Fruit fly (Drosophila melanogaster) whole organism, prepupa: Measurements from ENCODE around the gene CG12520.

ENCODE experiments used
- Blimp-1 ChIP-seq: fragments of 200-800 bp; sonication (Bioruptor generic); optimal IDR thresholded peaks from 3 replicates; lab custom pipeline; 2017; ENCODE audit warnings: missing biosample characterization, missing genetic modification characterization, mild to moderate bottlenecking, moderate library complexity, missing genetic modification reagents
- CG10669 ChIP-seq: fragments of 200-800 bp; sonication (Bioruptor generic); optimal IDR thresholded peaks from 3 replicates; lab custom pipeline; 2018; ENCODE audit warnings: missing biosample characterization, mild to moderate bottlenecking, missing genetic modification characterization, moderate library complexity
- CG11762 ChIP-seq: fragments of 200-800 bp; sonication (Bioruptor generic); optimal IDR thresholded peaks from 3 replicates; lab custom pipeline; 2016; ENCODE audit warnings: missing biosample characterization, missing genetic modification characterization; ENCODE audit not compliant: insufficient read depth
- CG1621 ChIP-seq: fragments of 200-800 bp; sonication (Bioruptor generic); optimal IDR thresholded peaks from 3 replicates; lab custom pipeline; 2018; ENCODE audit warnings: missing biosample characterization, mild to moderate bottlenecking, missing genetic modification characterization
- CG31627 ChIP-seq: fragments of 200-800 bp; sonication (Bioruptor generic); optimal IDR thresholded peaks from 3 replicates; lab custom pipeline; 2016; ENCODE audit warnings: missing biosample characterization, missing genetic modification characterization
- CG34406 ChIP-seq: fragments of 200-800 bp; sonication (Bioruptor generic); optimal IDR thresholded peaks from 3 replicates; lab custom pipeline; 2016; ENCODE audit warnings: missing biosample characterization, missing genetic modification characterization
- CG4318 ChIP-seq: fragments of 200-800 bp; sonication (Bioruptor generic); optimal IDR thresholded peaks from 3 replicates; lab custom pipeline; 2017; ENCODE audit warnings: missing biosample characterization, mild to moderate bottlenecking, missing genetic modification characterization
- CG6276 ChIP-seq: fragments of 200-800 bp; sonication (Bioruptor generic); optimal IDR thresholded peaks from 2 replicates; lab custom pipeline; 2017; ENCODE audit warnings: missing biosample characterization, mild to moderate bottlenecking, missing genetic modification characterization
- CG6854 ChIP-seq: fragments of 200-800 bp; sonication (Bioruptor generic); optimal IDR thresholded peaks from 2 replicates; lab custom pipeline; 2017; ENCODE audit warnings: missing biosample characterization, mild to moderate bottlenecking, missing genetic modification characterization
- CG7368 ChIP-seq: fragments of 200-800 bp; sonication (Bioruptor generic); optimal IDR thresholded peaks from 3 replicates; lab custom pipeline; 2016; ENCODE audit warnings: missing biosample characterization, missing genetic modification characterization
- CG8632 ChIP-seq: fragments of 200-800 bp; sonication (Bioruptor generic); optimal IDR thresholded peaks from 3 replicates; lab custom pipeline; 2016; ENCODE audit warnings: missing biosample characterization, missing genetic modification characterization
- Eip75B ChIP-seq: fragments of 200-800 bp; sonication (Bioruptor generic); optimal IDR thresholded peaks from 3 replicates; lab custom pipeline; 2016; ENCODE audit warnings: missing biosample characterization, missing genetic modification characterization
- Eip78C ChIP-seq: fragments of 200-800 bp; sonication (Bioruptor generic); peaks from one replicate; lab custom pipeline; 2016; ENCODE audit warnings: missing biosample characterization, missing genetic modification characterization
- Eip93F ChIP-seq: fragments of 200-800 bp; sonication (Bioruptor generic); optimal IDR thresholded peaks from 2 replicates; lab custom pipeline; 2016; ENCODE audit warnings: missing biosample characterization, mild to moderate bottlenecking, missing genetic modification characterization
- Ets21C ChIP-seq: fragments of 200-800 bp; sonication (Bioruptor generic); optimal IDR thresholded peaks from 3 replicates; lab custom pipeline; 2016; ENCODE audit warnings: missing biosample characterization, missing genetic modification characterization
- Ets96B ChIP-seq: fragments of 200-800 bp; optimal IDR thresholded peaks from 2 replicates; lab custom pipeline; 2019; ENCODE audit warnings: missing biosample characterization, mild to moderate bottlenecking, missing genetic modification characterization, moderate library complexity
- Hr38 ChIP-seq: sonication (Bioruptor generic); optimal IDR thresholded peaks from 2 replicates; lab custom pipeline; 2016; ENCODE audit warnings: missing biosample characterization, missing genetic modification characterization
- Hr39 ChIP-seq: fragments of 200-800 bp; sonication (Bioruptor generic); optimal IDR thresholded peaks from 2 replicates; lab custom pipeline; 2016; ENCODE audit warnings: missing biosample characterization, missing genetic modification characterization
- Hr4 ChIP-seq: fragments of 200-800 bp; sonication (Bioruptor generic); optimal IDR thresholded peaks from 3 replicates; lab custom pipeline; 2016; ENCODE audit warnings: missing biosample characterization, missing genetic modification characterization
- Met ChIP-seq: fragments of 200-800 bp; sonication (Bioruptor generic); optimal IDR thresholded peaks from 3 replicates; lab custom pipeline; 2016; ENCODE audit warnings: missing biosample characterization, missing genetic modification characterization
- Sox14 ChIP-seq: fragments of 200-800 bp; sonication (Bioruptor generic); optimal IDR thresholded peaks from 3 replicates; lab custom pipeline; 2016; ENCODE audit warnings: missing biosample characterization, missing genetic modification characterization
- achi ChIP-seq: fragments of 200-800 bp; sonication (Bioruptor generic); optimal IDR thresholded peaks from 3 replicates; lab custom pipeline; 2016; ENCODE audit warnings: missing biosample characterization, missing genetic modification characterization
- acj6 ChIP-seq: fragments of 200-800 bp; sonication (Bioruptor generic); optimal IDR thresholded peaks from 3 replicates; lab custom pipeline; 2016; ENCODE audit warnings: missing biosample characterization, missing genetic modification characterization
- dac ChIP-seq: fragments of 200-800 bp; sonication (Bioruptor generic); optimal IDR thresholded peaks from 2 replicates; lab custom pipeline; 2017; ENCODE audit warnings: missing biosample characterization, mild to moderate bottlenecking, missing genetic modification characterization
- eg ChIP-seq: fragments of 200-800 bp; sonication (Bioruptor generic); IDR thresholded peaks from 3 replicates; pipeline ENCODE4 v1.3.6; 2022; ENCODE audit warnings: missing biosample characterization, missing genetic modification characterization
- esn ChIP-seq: fragments of 200-800 bp; sonication (Bioruptor generic); optimal IDR thresholded peaks from 2 replicates; lab custom pipeline; 2016; ENCODE audit warnings: missing biosample characterization, mild to moderate bottlenecking, missing genetic modification characterization, moderate library complexity
- fd59A ChIP-seq: fragments of 200-800 bp; sonication (Bioruptor generic); optimal IDR thresholded peaks from 2 replicates; lab custom pipeline; 2017; ENCODE audit warnings: missing biosample characterization, mild to moderate bottlenecking, missing genetic modification characterization, missing genetic modification reagents
- fd85E ChIP-seq: fragments of 200-800 bp; sonication (Bioruptor generic); optimal IDR thresholded peaks from 3 replicates; lab custom pipeline; 2016; ENCODE audit warnings: missing biosample characterization, missing genetic modification characterization
- fkh ChIP-seq: fragments of 200-800 bp; sonication (Bioruptor generic); optimal IDR thresholded peaks from 3 replicates; lab custom pipeline; 2017; ENCODE audit warnings: missing biosample characterization, mild to moderate bottlenecking, missing genetic modification characterization, moderate library complexity
- net ChIP-seq: fragments of 200-800 bp; sonication (Bioruptor generic); optimal IDR thresholded peaks from 3 replicates; lab custom pipeline; 2016; ENCODE audit warnings: missing biosample characterization, missing genetic modification characterization
- pdm3 ChIP-seq: fragments of 200-800 bp; sonication (Bioruptor generic); optimal IDR thresholded peaks from 3 replicates; lab custom pipeline; 2016; ENCODE audit warnings: missing biosample characterization, missing genetic modification characterization
- salr ChIP-seq, 2 experiments: fragments of 200-800 bp; sonication (Bioruptor generic); optimal IDR thresholded peaks; 3 replicates each; lab custom pipeline; 2016 to 2018; ENCODE audit warnings: missing biosample characterization in 2 of 2, missing genetic modification characterization in 2 of 2, mild to moderate bottlenecking in 1 of 2
- svp ChIP-seq: fragments of 200-800 bp; sonication (Bioruptor generic); peaks from one replicate; lab custom pipeline; 2016; ENCODE audit warnings: missing biosample characterization, missing genetic modification characterization
- vri ChIP-seq: fragments of 200-800 bp; sonication (Bioruptor generic); optimal IDR thresholded peaks from 3 replicates; lab custom pipeline; 2016; ENCODE audit warnings: missing biosample characterization, mild to moderate bottlenecking, missing genetic modification characterization

CG12520 gene

dm6 chr3L:12913609-12914266, 11.2 kb upstream of the CG12520 start, which contains the start of gene CG32115 (continued):
- TF ChIP-seq CG6854 (GFP tag; lab: Kevin White, UChicago) (no peak), CG10669 (GFP tag; lab: Kevin White, UChicago) (peak; percentile 92), Hr38 (GFP tag; lab: Kevin White, UChicago) (no peak), CG11762 (peak; percentile 94), pdm3 (GFP tag; lab: Kevin White, UChicago) (peak; percentile 96), Sox14 (GFP tag; lab: Kevin White, UChicago) (peak; percentile 97), fd59A (peak; percentile 85), Ets21C (peak; percentile 91), Ets96B (tag; lab: Kevin White, UChicago) (peak; percentile 95), CG4318 (peak; percentile 89), fd85E (peak; percentile 73), achi (GFP tag; lab: Kevin White, UChicago) (peak; percentile 94), Eip75B (peak; percentile 93), Met (GFP tag; lab: Kevin White, UChicago) (peak; percentile 96), CG1621 (tag; lab: Kevin White, UChicago) (peak; percentile 90), CG8632 (GFP tag; lab: Kevin White, UChicago) (peak; percentile 94), CG6276 (GFP tag; lab: Kevin White, UChicago) (peak; percentile 84), eg (GFP tag; lab: Robert Waterston, UW) (peak; percentile 97), dac (peak; percentile 56), Blimp-1 (GFP tag; lab: Kevin White, UChicago) (peak; percentile 86), Hr39 (GFP tag; lab: Kevin White, UChicago) (peak; percentile 96)

dm6 chr3L:12903611-12904010, 1.1 kb upstream of the CG12520 start, which contains the start of gene CG32117:
CG32117 (minus strand) TSS chr3L:12903711.
- TF ChIP-seq achi (GFP tag; lab: Kevin White, UChicago) (no peak), fd85E (no peak), Hr39 (GFP tag; lab: Kevin White, UChicago) (no peak), salr (GFP tag; optimal IDR thresholded peaks at IDR 0.05; lab: Kevin White, UChicago) (no peak), CG4318 (no peak), CG34406 (GFP tag; lab: Kevin White, UChicago) (no peak), vri (no peak), Ets96B (tag; lab: Kevin White, UChicago) (no peak), dac (no peak), CG1621 (tag; lab: Kevin White, UChicago) (no peak), acj6 (GFP tag; lab: Kevin White, UChicago) (no peak), CG6276 (GFP tag; lab: Kevin White, UChicago) (no peak), CG7368 (GFP tag; lab: Kevin White, UChicago) (no peak), Eip78C (GFP tag; lab: Kevin White, UChicago) (no peak), Hr4 (GFP tag; lab: Kevin White, UChicago) (no peak), Eip93F (no peak)

- TF ChIP-seq fkh (peak; percentile 47), Ets21C (no peak), Sox14 (GFP tag; lab: Kevin White, UChicago) (peak; percentile 32)
Measured at dm6 chr3L:12892485-12893173, 9.9 kb downstream of the CG12520 start, which contains the start of gene CG14118. CG14118 (plus strand) TSS chr3L:12892658.

dm6 chr3L:12889353-12889820, 13.2 kb downstream of the CG12520 start, which contains the start of gene CG43894:
CG43894 (plus strand) TSS chr3L:12889770.
- TF ChIP-seq Eip93F, result peak; percentile 91
- TF ChIP-seq pdm3 (GFP tag; lab: Kevin White, UChicago), result no peak
- TF ChIP-seq achi (GFP tag; lab: Kevin White, UChicago), result no peak
- TF ChIP-seq Sox14 (GFP tag; lab: Kevin White, UChicago), result no peak
- TF ChIP-seq svp (GFP tag; lab: Kevin White, UChicago), result peak; percentile 33
- peak; percentile 89 for TF ChIP-seq vri
- no peak for TF ChIP-seq CG31627 (GFP tag; lab: Kevin White, UChicago)
- TF ChIP-seq fkh, result peak; percentile 75
- TF ChIP-seq CG1621 (tag; lab: Kevin White, UChicago), result no peak
- no peak for TF ChIP-seq CG10669 (GFP tag; lab: Kevin White, UChicago)
- no peak for TF ChIP-seq Met (GFP tag; lab: Kevin White, UChicago)
- no peak for TF ChIP-seq net (GFP tag; lab: Kevin White, UChicago)
- no peak for TF ChIP-seq esn (GFP tag; lab: Kevin White, UChicago)
